Fruit fly (Drosophila melanogaster): ENCODE data around the gene exex.

Gene exex

dm6 chr3L:7996364-7996763 lies 48.4 kb downstream of the exex start (continued):
- peak; percentile 19 for TF ChIP-seq caup (GFP tag; optimal IDR thresholded peaks at IDR 0.05; ENCODE audit: severe bottlenecking)
- TF ChIP-seq Xbp1 (GFP tag; optimal IDR thresholded peaks at IDR 0.05): no peak
- peak; percentile 44 for TF ChIP-seq CG2202 (tag; optimal IDR thresholded peaks at IDR 0.05)
- no peak for TF ChIP-seq CG17912 (GFP tag; optimal IDR thresholded peaks at IDR 0.05)
- no peak for TF ChIP-seq tup (GFP tag; optimal IDR thresholded peaks at IDR 0.05)
- TF ChIP-seq tio (GFP tag; optimal IDR thresholded peaks at IDR 0.05): no peak
- peak; percentile 92 for TF ChIP-seq pros (GFP tag; optimal IDR thresholded peaks at IDR 0.05)
- TF ChIP-seq az2 (GFP tag; optimal IDR thresholded peaks at IDR 0.05): no peak
- peak; percentile 55 for TF ChIP-seq lab (GFP tag; optimal IDR thresholded peaks at IDR 0.05)
- TF ChIP-seq unc-4 (GFP tag; IDR thresholded peaks at IDR 0.05; ENCODE audit: partially characterized antibody): no peak
- no peak for TF ChIP-seq jing (GFP tag; optimal IDR thresholded peaks at IDR 0.05)
- 0 out of 2 replicates have a peak, but pooled peaks have one; percentile 22 for TF ChIP-seq ara (GFP tag; IDR thresholded peaks at IDR 0.05)
- TF ChIP-seq CG12769 (tag; optimal IDR thresholded peaks at IDR 0.05): peak; percentile 65
- no peak for TF ChIP-seq CG1233 (GFP tag; optimal IDR thresholded peaks at IDR 0.05)
- TF ChIP-seq Bgb (GFP tag; IDR thresholded peaks at IDR 0.05; ENCODE audit: partially characterized antibody): no peak
- TF ChIP-seq sd (tag; optimal IDR thresholded peaks at IDR 0.05): peak; percentile 75
- TF ChIP-seq CG17186 (GFP tag; optimal IDR thresholded peaks at IDR 0.05): no peak
- no peak for TF ChIP-seq Side (GFP tag; optimal IDR thresholded peaks at IDR 0.05)
- no peak for TF ChIP-seq CG10462 (GFP tag; optimal IDR thresholded peaks at IDR 0.05)
- TF ChIP-seq salm (tag; optimal IDR thresholded peaks at IDR 0.05): peak; percentile 3
- peak; percentile 84 for TF ChIP-seq Med (GFP tag)
- no peak for TF ChIP-seq CG18619 (GFP tag; optimal IDR thresholded peaks at IDR 0.05)
- TF ChIP-seq bsh (GFP tag; optimal IDR thresholded peaks at IDR 0.05): peak in 1 of 2 experiments; percentile 1
- no peak for TF ChIP-seq Meics (GFP tag; optimal IDR thresholded peaks at IDR 0.05)
- peak; percentile 1 for TF ChIP-seq CG12219 (GFP tag; optimal IDR thresholded peaks at IDR 0.05)
- no peak for TF ChIP-seq sens-2 (GFP tag; IDR thresholded peaks at IDR 0.05)
- TF ChIP-seq CG15073 (GFP tag; optimal IDR thresholded peaks at IDR 0.05): no peak
- TF ChIP-seq tll (GFP tag; optimal IDR thresholded peaks at IDR 0.05): no peak
- TF ChIP-seq E2f2 (GFP tag; IDR thresholded peaks at IDR 0.05): no peak
- no peak for TF ChIP-seq Doc2 (GFP tag; IDR thresholded peaks at IDR 0.05)
- no peak for TF ChIP-seq CoRest (tag; optimal IDR thresholded peaks at IDR 0.05)
- TF ChIP-seq kni (GFP tag; optimal IDR thresholded peaks at IDR 0.05): peak; percentile 57
- TF ChIP-seq usp (GFP tag; optimal IDR thresholded peaks at IDR 0.05): no peak
- TF ChIP-seq CG10979 (tag; optimal IDR thresholded peaks at IDR 0.05): no peak
- no peak for TF ChIP-seq CG7271 (tag; optimal IDR thresholded peaks at IDR 0.05)
- no peak for TF ChIP-seq pho (GFP tag; optimal IDR thresholded peaks at IDR 0.05)
- no peak for TF ChIP-seq vvl (GFP tag; IDR thresholded peaks at IDR 0.05)
- TF ChIP-seq hkb (optimal IDR thresholded peaks at IDR 0.05): no peak
- TF ChIP-seq hkb (GFP tag; IDR thresholded peaks at IDR 0.05): 0 out of 2 replicates have a peak, but pooled peaks have one; percentile 30
- no peak for TF ChIP-seq CG14050 (GFP tag; IDR thresholded peaks at IDR 0.05)
- TF ChIP-seq fu2 (GFP tag; optimal IDR thresholded peaks at IDR 0.05): no peak
- no peak for TF ChIP-seq grau (tag; optimal IDR thresholded peaks at IDR 0.05)
- no peak for TF ChIP-seq ERR (GFP tag; optimal IDR thresholded peaks at IDR 0.05)
- TF ChIP-seq HmgZ (tag; optimal IDR thresholded peaks at IDR 0.05): no peak
- TF ChIP-seq CG18476 (GFP tag; optimal IDR thresholded peaks at IDR 0.05): no peak
- TF ChIP-seq gcm2 (GFP tag; optimal IDR thresholded peaks at IDR 0.05): no peak
- TF ChIP-seq Dip2 (GFP tag; IDR thresholded peaks at IDR 0.05): no peak
- peak; percentile 0 for TF ChIP-seq cg (GFP tag; optimal IDR thresholded peaks at IDR 0.05)
- TF ChIP-seq CG15601 (tag; optimal IDR thresholded peaks at IDR 0.05): peak; percentile 44
- TF ChIP-seq Asciz (GFP tag; optimal IDR thresholded peaks at IDR 0.05): peak; percentile 57
- peak; percentile 38 for TF ChIP-seq CG33557 (GFP tag; optimal IDR thresholded peaks at IDR 0.05)

Measured in whole organism, embryonic.